Comparison of ENCODE assay signal across 2 fruit fly cellular contexts in the genomic region with DNA sequence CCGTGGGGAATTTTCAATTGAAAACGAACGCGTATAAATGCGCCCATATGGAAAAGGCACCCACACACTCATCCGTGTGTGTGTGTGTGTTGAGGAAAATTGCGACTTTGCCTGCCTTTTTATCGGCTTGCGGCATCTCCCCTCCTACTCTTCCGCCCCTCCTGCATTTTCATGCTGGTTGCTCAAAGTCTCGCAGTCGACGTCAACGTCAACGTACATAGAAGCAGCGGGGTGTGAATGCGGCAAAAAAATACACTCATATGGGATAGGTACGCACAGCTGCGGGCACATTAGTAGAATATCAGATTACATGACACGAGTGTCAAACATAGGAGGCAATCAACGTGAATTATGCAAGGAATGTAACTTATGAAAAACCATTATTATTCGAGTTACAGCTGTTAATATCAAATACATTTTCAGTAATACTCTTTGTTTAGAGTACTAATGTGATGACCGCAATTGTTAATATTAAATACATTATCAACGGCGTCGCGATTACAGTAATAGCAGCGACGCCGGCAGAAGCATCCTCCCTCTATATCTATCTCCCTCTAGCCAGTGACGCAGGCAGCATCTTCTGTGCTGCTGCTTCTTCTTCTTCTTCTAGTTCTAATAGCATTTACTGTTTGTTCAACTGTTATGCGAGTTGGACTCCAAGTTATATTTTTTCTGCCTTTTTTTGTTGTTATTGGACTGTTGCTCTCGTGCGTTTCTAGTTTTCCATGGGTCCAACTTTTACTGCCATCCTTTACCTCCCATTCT.
A peak's percentile ranks its signal among the peaks of the same experiment; 100 is the strongest.
TF ChIP-seq lines count a peak whose summit lies in the region.

No protein-coding gene starts in this region.

TF ChIP-seq in whole organism, embryonic, 481 proteins besides CTCF, POLR2A, EP300 and RAD21 (continued from another document and continues in another):
- TF ChIP-seq chm (GFP tag; IDR thresholded peaks at IDR 0.05; lab: Robert Waterston, UW), result peak; percentile 82
- TF ChIP-seq CG6813 (GFP tag; optimal IDR thresholded peaks at IDR 0.05; lab: Kevin White, UChicago), result peak; percentile 92
- TF ChIP-seq tap (tag; optimal IDR thresholded peaks at IDR 0.05; lab: Kevin White, UChicago), result peak; percentile 86
- peak; percentile 88 for TF ChIP-seq sim (GFP tag; IDR thresholded peaks at IDR 0.05; lab: Robert Waterston, UW)
- peak; percentile 90 for TF ChIP-seq CG4820 (GFP tag; optimal IDR thresholded peaks at IDR 0.05; lab: Kevin White, UChicago)
- TF ChIP-seq CG9609 (GFP tag; optimal IDR thresholded peaks at IDR 0.05; lab: Kevin White, UChicago), result peak; percentile 82
- peak; percentile 90 for TF ChIP-seq CG8944 (GFP tag; optimal IDR thresholded peaks at IDR 0.05; lab: Kevin White, UChicago)
- no peak for TF ChIP-seq sc (optimal IDR thresholded peaks at IDR 0.05; lab: Kevin White, UChicago)
- TF ChIP-seq sc (GFP tag; optimal IDR thresholded peaks at IDR 0.05; lab: Kevin White, UChicago), result peak; percentile 82
- no peak for TF ChIP-seq Opbp (GFP tag; IDR thresholded peaks at IDR 0.05; lab: Robert Waterston, UW; ENCODE audit: partially characterized antibody)
- TF ChIP-seq ERR (GFP tag; optimal IDR thresholded peaks at IDR 0.05; lab: Kevin White, UChicago), result peak; percentile 74
- peak; percentile 87 for TF ChIP-seq CG1647 (GFP tag; optimal IDR thresholded peaks at IDR 0.05; lab: Kevin White, UChicago)
- TF ChIP-seq jumu (GFP tag; optimal IDR thresholded peaks at IDR 0.05; lab: Kevin White, UChicago), result peak; percentile 89
- peak; percentile 94 for TF ChIP-seq kay (GFP tag; optimal IDR thresholded peaks at IDR 0.05; lab: Kevin White, UChicago)
- TF ChIP-seq CG3726 (GFP tag; IDR thresholded peaks at IDR 0.05; lab: Robert Waterston, UW), result peak; percentile 82
- TF ChIP-seq scrt (GFP tag; optimal IDR thresholded peaks at IDR 0.05; lab: Kevin White, UChicago), result peak; percentile 85
- peak; percentile 50 for TF ChIP-seq Hey (tag; optimal IDR thresholded peaks at IDR 0.05; lab: Kevin White, UChicago)
- TF ChIP-seq Elba2 (GFP tag; optimal IDR thresholded peaks at IDR 0.05; lab: Kevin White, UChicago), result no peak
- peak; percentile 61; the same call in 1 of the 2 replicates for TF ChIP-seq ro (GFP tag; IDR thresholded peaks at IDR 0.05; lab: Robert Waterston, UW)
- no peak for TF ChIP-seq ftz-f1 (GFP tag; optimal IDR thresholded peaks at IDR 0.05; lab: Kevin White, UChicago)
- peak; percentile 87 for TF ChIP-seq CG32532 (GFP tag; IDR thresholded peaks at IDR 0.05; lab: Robert Waterston, UW)
- peak; percentile 83 for TF ChIP-seq HLH54F (GFP tag; optimal IDR thresholded peaks at IDR 0.05; lab: Kevin White, UChicago)
- peak; percentile 60 for TF ChIP-seq CG9932 (GFP tag; IDR thresholded peaks at IDR 0.05; lab: Robert Waterston, UW)
- TF ChIP-seq grn (GFP tag; optimal IDR thresholded peaks at IDR 0.05; lab: Kevin White, UChicago), result peak; percentile 30
- peak; percentile 52 for TF ChIP-seq CG13123 (GFP tag; optimal IDR thresholded peaks at IDR 0.05; lab: Kevin White, UChicago)
- TF ChIP-seq CG34376 (GFP tag; optimal IDR thresholded peaks at IDR 0.05; lab: Kevin White, UChicago), result peak; percentile 56
- TF ChIP-seq dmrt99B (tag; optimal IDR thresholded peaks at IDR 0.05; lab: Kevin White, UChicago), result peak; percentile 93
- TF ChIP-seq CG12942 (GFP tag; optimal IDR thresholded peaks at IDR 0.05; lab: Kevin White, UChicago), result peak; percentile 78
- TF ChIP-seq btn (GFP tag; optimal IDR thresholded peaks at IDR 0.05; lab: Kevin White, UChicago), result peak; percentile 76
- peak; percentile 10 for TF ChIP-seq Sry-β (GFP tag; optimal IDR thresholded peaks at IDR 0.05; lab: Kevin White, UChicago)
- TF ChIP-seq Hsf (GFP tag; optimal IDR thresholded peaks at IDR 0.05; lab: Kevin White, UChicago), result peak; percentile 89
- TF ChIP-seq Dfd (GFP tag; optimal IDR thresholded peaks at IDR 0.05; lab: Kevin White, UChicago), result no peak
- peak; percentile 39 for TF ChIP-seq nom (GFP tag; optimal IDR thresholded peaks at IDR 0.05; lab: Kevin White, UChicago)
- peak; percentile 87 for TF ChIP-seq CG17361 (GFP tag; IDR thresholded peaks at IDR 0.05; lab: Robert Waterston, UW)
- peak; percentile 51 for TF ChIP-seq CG7928 (GFP tag; optimal IDR thresholded peaks at IDR 0.05; lab: Kevin White, UChicago)
- peak; percentile 72; the same call in 2 of the 3 replicates for TF ChIP-seq z (GFP tag; IDR thresholded peaks at IDR 0.05; lab: Robert Waterston, UW)
- TF ChIP-seq dimm (GFP tag; IDR thresholded peaks at IDR 0.05; lab: Robert Waterston, UW), result peak; percentile 73
- no peak for TF ChIP-seq CG8478 (optimal IDR thresholded peaks at IDR 0.05; lab: Kevin White, UChicago)
- TF ChIP-seq gt (GFP tag; IDR thresholded peaks at IDR 0.05; lab: Robert Waterston, UW), result peak; percentile 76
- TF ChIP-seq Sox102F (GFP tag; optimal IDR thresholded peaks at IDR 0.05; lab: Kevin White, UChicago), result peak; percentile 92
- TF ChIP-seq wdn (GFP tag; IDR thresholded peaks at IDR 0.05; lab: Robert Waterston, UW), result peak; percentile 71
- peak; percentile 67 for TF ChIP-seq NFAT (GFP tag; IDR thresholded peaks at IDR 0.05; lab: Robert Waterston, UW)
- peak; percentile 86 for TF ChIP-seq HHEX (GFP tag; optimal IDR thresholded peaks at IDR 0.05; lab: Kevin White, UChicago)
- TF ChIP-seq CG15601 (tag; optimal IDR thresholded peaks at IDR 0.05; lab: Kevin White, UChicago), result peak; percentile 84
- TF ChIP-seq Lhr (GFP tag; optimal IDR thresholded peaks at IDR 0.05; lab: Kevin White, UChicago), result peak; percentile 68
- TF ChIP-seq CG18764 (GFP tag; optimal IDR thresholded peaks at IDR 0.05; lab: Kevin White, UChicago), result peak; percentile 79
- TF ChIP-seq Dref (GFP tag; IDR thresholded peaks at IDR 0.05; lab: Robert Waterston, UW), result no peak
- TF ChIP-seq crol (GFP tag; IDR thresholded peaks at IDR 0.05; lab: Robert Waterston, UW), result peak; percentile 89
- TF ChIP-seq CG30431 (GFP tag; optimal IDR thresholded peaks at IDR 0.05; lab: Kevin White, UChicago), result peak; percentile 86
- peak; percentile 79 for TF ChIP-seq odd (GFP tag; optimal IDR thresholded peaks at IDR 0.05; lab: Kevin White, UChicago)
- no peak for TF ChIP-seq Doc3 (GFP tag; IDR thresholded peaks at IDR 0.05; lab: Robert Waterston, UW; ENCODE audit: partially characterized antibody)
- TF ChIP-seq CG8924 (tag; optimal IDR thresholded peaks at IDR 0.05; lab: Kevin White, UChicago), result peak; percentile 89
- peak; percentile 82 for TF ChIP-seq CG5953 (GFP tag; IDR thresholded peaks at IDR 0.05; lab: Robert Waterston, UW)
- TF ChIP-seq CG7556 (GFP tag; optimal IDR thresholded peaks at IDR 0.05; lab: Kevin White, UChicago), result peak; percentile 90
- peak; percentile 80 for TF ChIP-seq CG1233 (GFP tag; optimal IDR thresholded peaks at IDR 0.05; lab: Kevin White, UChicago)
- TF ChIP-seq CG10979 (tag; optimal IDR thresholded peaks at IDR 0.05; lab: Kevin White, UChicago), result peak; percentile 93
- peak; percentile 85 for TF ChIP-seq Atf-2 (GFP tag; optimal IDR thresholded peaks at IDR 0.05; lab: Kevin White, UChicago)
- peak; percentile 57 for TF ChIP-seq lbe (GFP tag; optimal IDR thresholded peaks at IDR 0.05; lab: Kevin White, UChicago)
- peak; percentile 68 for TF ChIP-seq fd3F (GFP tag; optimal IDR thresholded peaks at IDR 0.05; lab: Kevin White, UChicago)
- TF ChIP-seq ranshi (GFP tag; IDR thresholded peaks at IDR 0.05; lab: Robert Waterston, UW), result peak; percentile 89
- peak; percentile 89 for TF ChIP-seq CG18619 (GFP tag; optimal IDR thresholded peaks at IDR 0.05; lab: Kevin White, UChicago)

TF ChIP-seq in whole organism, prepupa, 60 proteins besides CTCF, POLR2A, EP300 and RAD21 (continued from another document):
- TF ChIP-seq CG10669 (GFP tag; optimal IDR thresholded peaks at IDR 0.05; lab: Kevin White, UChicago), result peak; percentile 87
- peak; percentile 62 for TF ChIP-seq CG6854 (GFP tag; optimal IDR thresholded peaks at IDR 0.05; lab: Kevin White, UChicago)
- peak; percentile 81 to 82 for TF ChIP-seq salr (GFP tag; optimal IDR thresholded peaks at IDR 0.05; lab: Kevin White, UChicago)
- TF ChIP-seq Eip78C (GFP tag; lab: Kevin White, UChicago), result peak; percentile 96
- peak; percentile 90 for TF ChIP-seq CG11294 (GFP tag; IDR thresholded peaks at IDR 0.05; lab: Robert Waterston, UW)
- peak; percentile 86 for TF ChIP-seq net (GFP tag; optimal IDR thresholded peaks at IDR 0.05; lab: Kevin White, UChicago)
- peak; percentile 90 for TF ChIP-seq OdsH (GFP tag; optimal IDR thresholded peaks at IDR 0.05; lab: Kevin White, UChicago)
- TF ChIP-seq ss (GFP tag; optimal IDR thresholded peaks at IDR 0.05; lab: Kevin White, UChicago), result peak; percentile 62 to 80
- TF ChIP-seq dsx (GFP tag; optimal IDR thresholded peaks at IDR 0.05; lab: Kevin White, UChicago; ENCODE audit: poor library complexity, severe bottlenecking), result peak; percentile 83
- TF ChIP-seq CG6276 (GFP tag; optimal IDR thresholded peaks at IDR 0.05; lab: Kevin White, UChicago), result peak; percentile 92
- peak; percentile 72 for TF ChIP-seq fd85E (GFP tag; optimal IDR thresholded peaks at IDR 0.05; lab: Kevin White, UChicago)
- peak; percentile 68 for TF ChIP-seq CG9139 (GFP tag; optimal IDR thresholded peaks at IDR 0.05; lab: Kevin White, UChicago)
- TF ChIP-seq svp (GFP tag; lab: Kevin White, UChicago), result peak; percentile 92
